Worm (Caenorhabditis elegans) whole organism, mixed stage, embryonic: Measurements from ENCODE around the gene nlp-30.

Experiments used
- M03D4.4 ChIP-seq: sonication (generic microtip); optimal IDR thresholded peaks from 2 replicates; lab custom pipeline; 2017; ENCODE audit warnings: mild to moderate bottlenecking, missing genetic modification characterization, missing compliant biosample characterization
- bed-3 ChIP-seq: fragments of 200-800 bp; sonication (Bioruptor generic); optimal IDR thresholded peaks from 3 replicates; lab custom pipeline; 2018; ENCODE audit warnings: mild to moderate bottlenecking, missing genetic modification characterization, moderate library complexity, missing compliant biosample characterization
- blmp-1 ChIP-seq: fragments of 150-350 bp; optimal IDR thresholded peaks from 2 replicates; lab custom pipeline; 2014; ENCODE audit warnings: missing biosample characterization, missing genetic modification characterization
- ceh-39 ChIP-seq: fragments of 150-350 bp; optimal IDR thresholded peaks from 2 replicates; lab custom pipeline; 2014; ENCODE audit warnings: missing biosample characterization, missing genetic modification characterization
- ceh-43 ChIP-seq: fragments of 200-800 bp; sonication (Bioruptor generic); optimal IDR thresholded peaks from 2 replicates; lab custom pipeline; 2018; ENCODE audit warnings: mild to moderate bottlenecking, missing genetic modification characterization, moderate library complexity, missing compliant biosample characterization
- ces-1 ChIP-seq: fragments of 150-350 bp; optimal IDR thresholded peaks from 2 replicates; lab custom pipeline; 2014; ENCODE audit warnings: missing biosample characterization, missing genetic modification reagents, missing genetic modification characterization
- cnd-1 ChIP-seq: fragments of 200-800 bp; sonication (Bioruptor generic); optimal IDR thresholded peaks from 2 replicates; lab custom pipeline; 2018; ENCODE audit warnings: mild to moderate bottlenecking, missing genetic modification characterization, missing compliant biosample characterization
- elt-1 ChIP-seq: sonication (generic microtip); optimal IDR thresholded peaks from 2 replicates; lab custom pipeline; 2017; ENCODE audit warnings: missing genetic modification characterization, mild to moderate bottlenecking, missing compliant biosample characterization, antibody characterized with exemption, moderate library complexity, borderline replicate concordance; ENCODE audit not compliant: insufficient read depth
- elt-3 ChIP-seq: fragments of 150-350 bp; optimal IDR thresholded peaks from 2 replicates; lab custom pipeline; 2014; ENCODE audit warnings: missing biosample characterization, missing genetic modification characterization
- flh-1 ChIP-seq: fragments of 200-800 bp; sonication (Bioruptor generic); optimal IDR thresholded peaks from 2 replicates; lab custom pipeline; 2018; ENCODE audit warnings: mild to moderate bottlenecking, missing genetic modification characterization, moderate library complexity, missing compliant biosample characterization
- lin-32 ChIP-seq: fragments of 200-800 bp; sonication (Bioruptor generic); optimal IDR thresholded peaks from 2 replicates; lab custom pipeline; 2018; ENCODE audit warnings: mild to moderate bottlenecking, missing genetic modification characterization, missing compliant biosample characterization
- mab-5 ChIP-seq: fragments of 150-350 bp; optimal IDR thresholded peaks from 2 replicates; lab custom pipeline; 2014; ENCODE audit warnings: missing biosample characterization, missing genetic modification characterization
- mep-1 ChIP-seq: fragments of 150-350 bp; optimal IDR thresholded peaks from 2 replicates; lab custom pipeline; 2017; ENCODE audit warnings: missing biosample characterization, missing genetic modification reagents, missing genetic modification characterization, inconsistent platforms
- mls-2 ChIP-seq: sonication (generic microtip); optimal IDR thresholded peaks from 2 replicates; lab custom pipeline; 2016; ENCODE audit warnings: mild to moderate bottlenecking, missing genetic modification characterization, moderate library complexity, missing compliant biosample characterization
- nhr-12 ChIP-seq: fragments of 150-350 bp; optimal IDR thresholded peaks from 2 replicates; lab custom pipeline; 2014; ENCODE audit warnings: missing biosample characterization, missing genetic modification characterization
- nhr-2 ChIP-seq: fragments of 150-350 bp; optimal IDR thresholded peaks from 2 replicates; lab custom pipeline; 2014; ENCODE audit warnings: missing biosample characterization, missing genetic modification characterization
- nhr-237 ChIP-seq: fragments of 150-350 bp; optimal IDR thresholded peaks from 2 replicates; lab custom pipeline; 2014; ENCODE audit warnings: missing biosample characterization, missing genetic modification characterization
- nhr-28 ChIP-seq: fragments of 150-350 bp; optimal IDR thresholded peaks from 2 replicates; lab custom pipeline; 2014; ENCODE audit warnings: missing biosample characterization, missing genetic modification characterization
- nhr-76 ChIP-seq: sonication (generic microtip); optimal IDR thresholded peaks from 2 replicates; lab custom pipeline; 2017; ENCODE audit warnings: missing biosample characterization, missing genetic modification characterization
- sem-2 ChIP-seq: fragments of 200-800 bp; sonication (Bioruptor generic); optimal IDR thresholded peaks from 2 replicates; lab custom pipeline; 2018; ENCODE audit warnings: mild to moderate bottlenecking, missing genetic modification characterization, missing compliant biosample characterization
- snpc-4 ChIP-seq: fragments of 150-350 bp; optimal IDR thresholded peaks from 2 replicates; lab custom pipeline; 2014; ENCODE audit warnings: missing biosample characterization, missing genetic modification characterization
- tbx-8 ChIP-seq: fragments of 200-800 bp; sonication (Bioruptor generic); optimal IDR thresholded peaks from 2 replicates; lab custom pipeline; 2018; ENCODE audit warnings: mild to moderate bottlenecking, missing genetic modification characterization, moderate library complexity, missing compliant biosample characterization
- unc-120 ChIP-seq: sonication (generic microtip); optimal IDR thresholded peaks from 2 replicates; lab custom pipeline; 2017; ENCODE audit warnings: missing genetic modification characterization, missing compliant biosample characterization; ENCODE audit not compliant: poor library complexity, severe bottlenecking
- unc-39 ChIP-seq: fragments of 150-350 bp; optimal IDR thresholded peaks from 2 replicates; lab custom pipeline; 2014; ENCODE audit warnings: missing biosample characterization, missing genetic modification characterization
- unc-62 ChIP-seq: fragments of 150-350 bp; optimal IDR thresholded peaks from 2 replicates; lab custom pipeline; 2014; ENCODE audit warnings: missing biosample characterization, missing genetic modification reagents, missing genetic modification characterization
- zip-8 ChIP-seq: fragments of 150-350 bp; optimal IDR thresholded peaks from 2 replicates; lab custom pipeline; 2014; ENCODE audit warnings: missing biosample characterization, missing genetic modification characterization
- ztf-11 ChIP-seq: fragments of 150-350 bp; optimal IDR thresholded peaks from 2 replicates; lab custom pipeline; 2014; ENCODE audit warnings: missing biosample characterization, missing genetic modification characterization

The nlp-30 gene

ce11 chrV:3979053-3979452 is 2.7 kb upstream of the nlp-30 start, which contains the start of gene nlp-34:
Gene nlp-34 (minus strand): TSS chrV:3979134.
- no peak for TF ChIP-seq blmp-1 (tag; lab: Kevin White, UChicago)
- TF ChIP-seq nhr-28 (tag; lab: Kevin White, UChicago) = no peak
- TF ChIP-seq snpc-4 = no peak
- TF ChIP-seq mep-1 = no peak
- no peak for TF ChIP-seq M03D4.4
- TF ChIP-seq ztf-11 (tag; lab: Kevin White, UChicago) = no peak

ce11 chrV:3979819-3980218 is 2.0 kb upstream of the nlp-30 start, which contains the start of gene nlp-31:
Gene nlp-31 (plus strand): TSS chrV:3980055.
- TF ChIP-seq nhr-2 (tag; lab: Kevin White, UChicago) (no peak), elt-3 (tag; lab: Kevin White, UChicago) (peak; percentile 93), ces-1 (no peak), ztf-11 (tag; lab: Kevin White, UChicago) (no peak), tbx-8 (GFP tag; lab: Kevin White, UChicago) (no peak), ceh-39 (no peak), unc-62 (no peak), bed-3 (no peak), nhr-237 (tag; lab: Kevin White, UChicago) (peak; percentile 15), elt-1 (tag; lab: Kevin White, UChicago) (peak; percentile 13)

- TF ChIP-seq unc-62 (no peak), nhr-12 (tag; lab: Kevin White, UChicago) (no peak), bed-3 (no peak), unc-120 (no peak), flh-1 (GFP tag; lab: Kevin White, UChicago) (no peak), nhr-28 (tag; lab: Kevin White, UChicago) (no peak), mab-5 (tag; lab: Kevin White, UChicago) (no peak), blmp-1 (tag; lab: Kevin White, UChicago) (no peak), zip-8 (tag; lab: Kevin White, UChicago) (no peak), sem-2 (GFP tag; lab: Kevin White, UChicago) (no peak), mls-2 (tag; lab: Kevin White, UChicago) (no peak), ces-1 (no peak), nhr-76 (tag; lab: Kevin White, UChicago) (no peak), nhr-237 (tag; lab: Kevin White, UChicago) (no peak), cnd-1 (tag; lab: Kevin White, UChicago) (no peak)
Measured at ce11 chrV:3980228-3980933, 1.4 kb upstream of the nlp-30 start.

ce11 chrV:3984178-3984577 is 2.4 kb downstream of the nlp-30 start, which contains the start of gene nlp-29:
Gene nlp-29 (plus strand): TSS chrV:3984425.
- TF ChIP-seq nhr-76 (tag; lab: Kevin White, UChicago) = no peak
- TF ChIP-seq elt-1 (tag; lab: Kevin White, UChicago) = no peak

- TF ChIP-seq ceh-43 (GFP tag; lab: Kevin White, UChicago) (no peak), mab-5 (tag; lab: Kevin White, UChicago) (no peak), ztf-11 (tag; lab: Kevin White, UChicago) (no peak), lin-32 (GFP tag; lab: Kevin White, UChicago) (no peak), unc-39 (tag; lab: Kevin White, UChicago) (no peak), flh-1 (GFP tag; lab: Kevin White, UChicago) (no peak), cnd-1 (tag; lab: Kevin White, UChicago) (no peak), elt-1 (tag; lab: Kevin White, UChicago) (no peak), sem-2 (GFP tag; lab: Kevin White, UChicago) (no peak), snpc-4 (no peak), zip-8 (tag; lab: Kevin White, UChicago) (no peak), tbx-8 (GFP tag; lab: Kevin White, UChicago) (no peak)
Measured at ce11 chrV:3985104-3985503, 3.3 kb downstream of the nlp-30 start.

ce11 chrV:3987616-3988015 is 5.8 kb downstream of the nlp-30 start, which contains the start of gene nlp-28:
Gene nlp-28 (plus strand): TSS chrV:3987900.
- TF ChIP-seq elt-3 (tag; lab: Kevin White, UChicago) (no peak), snpc-4 (no peak), flh-1 (GFP tag; lab: Kevin White, UChicago) (no peak), elt-1 (tag; lab: Kevin White, UChicago) (no peak), cnd-1 (tag; lab: Kevin White, UChicago) (no peak), blmp-1 (tag; lab: Kevin White, UChicago) (no peak)
